Fruit fly (Drosophila melanogaster) whole organism, adult: Measurements from ENCODE around the gene Slbp.
A peak's percentile ranks its signal among the peaks of the same experiment; 100 is the strongest.

Experiments
- CG11617 ChIP-seq: fragments of 200-800 bp; sonication (Bioruptor generic); optimal IDR thresholded peaks from 2 replicates; lab custom pipeline; 2017; ENCODE audit warnings: mild to moderate bottlenecking, missing biosample characterization, missing genetic modification reagents, missing genetic modification characterization
- CG12768 ChIP-seq: fragments of 200-800 bp; sonication (Bioruptor generic); optimal IDR thresholded peaks from 2 replicates; lab custom pipeline; 2017; ENCODE audit warnings: missing biosample characterization, missing genetic modification characterization, mild to moderate bottlenecking, moderate library complexity, missing genetic modification reagents
- CG14711 ChIP-seq: fragments of 200-800 bp; sonication (Bioruptor generic); optimal IDR thresholded peaks from 2 replicates; lab custom pipeline; 2018; ENCODE audit warnings: missing biosample characterization, mild to moderate bottlenecking, missing genetic modification characterization, moderate library complexity
- CG1620 ChIP-seq: fragments of 200-800 bp; sonication (Bioruptor generic); optimal IDR thresholded peaks from 2 replicates; lab custom pipeline; 2016; ENCODE audit warnings: missing biosample characterization, missing genetic modification characterization
- CG33017 ChIP-seq: fragments of 200-800 bp; sonication (Bioruptor generic); optimal IDR thresholded peaks from 2 replicates; lab custom pipeline; 2018; ENCODE audit warnings: missing biosample characterization, mild to moderate bottlenecking, missing genetic modification characterization, moderate library complexity
- CG5204 ChIP-seq: fragments of 200-800 bp; sonication (Bioruptor generic); optimal IDR thresholded peaks from 2 replicates; lab custom pipeline; 2016; ENCODE audit warnings: missing biosample characterization, missing genetic modification characterization
- CG7045 ChIP-seq: fragments of 200-800 bp; sonication (Bioruptor generic); optimal IDR thresholded peaks from 2 replicates; lab custom pipeline; 2017; ENCODE audit warnings: missing biosample characterization, mild to moderate bottlenecking, missing genetic modification characterization
- CG7101 ChIP-seq: fragments of 200-800 bp; sonication (Bioruptor generic); optimal IDR thresholded peaks from 2 replicates; lab custom pipeline; 2018; ENCODE audit warnings: missing biosample characterization, mild to moderate bottlenecking, missing genetic modification characterization, moderate library complexity
- Clk ChIP-seq: fragments of 200-800 bp; sonication (Bioruptor generic); optimal IDR thresholded peaks from 2 replicates; lab custom pipeline; 2017; ENCODE audit warnings: missing biosample characterization, missing genetic modification characterization
- Crg-1 ChIP-seq: fragments of 200-800 bp; sonication (Bioruptor generic); optimal IDR thresholded peaks from 2 replicates; lab custom pipeline; 2016; ENCODE audit warnings: missing biosample characterization, missing genetic modification characterization
- Hr96 ChIP-seq: fragments of 200-800 bp; sonication (Bioruptor generic); optimal IDR thresholded peaks from 2 replicates; lab custom pipeline; 2016; ENCODE audit warnings: missing biosample characterization, missing genetic modification characterization
- Mnt ChIP-seq: fragments of 200-800 bp; sonication (Bioruptor generic); optimal IDR thresholded peaks from 2 replicates; lab custom pipeline; 2016; ENCODE audit warnings: missing biosample characterization, mild to moderate bottlenecking, missing genetic modification characterization
- bab1 ChIP-seq: fragments of 200-800 bp; sonication (Bioruptor generic); optimal IDR thresholded peaks from 3 replicates; lab custom pipeline; 2019; ENCODE audit warnings: missing biosample characterization, mild to moderate bottlenecking, missing genetic modification characterization, moderate library complexity
- cic ChIP-seq: fragments of 200-800 bp; sonication (Bioruptor generic); optimal IDR thresholded peaks from 2 replicates; lab custom pipeline; 2017; ENCODE audit warnings: missing biosample characterization, mild to moderate bottlenecking, missing genetic modification characterization, moderate library complexity
- cnc ChIP-seq, 2 experiments: fragments of >200 bp; optimal IDR thresholded peaks; 2 replicates each; lab custom pipeline; 2017
- kay ChIP-seq: fragments of 200-800 bp; sonication (Bioruptor generic); peaks from one replicate; lab custom pipeline; 2016; ENCODE audit warnings: missing biosample characterization, missing genetic modification characterization, borderline replicate concordance
- ovo ChIP-seq: fragments of 200-800 bp; sonication (Bioruptor generic); optimal IDR thresholded peaks from 2 replicates; lab custom pipeline; 2016; ENCODE audit warnings: missing biosample characterization, missing genetic modification characterization
- pad ChIP-seq: fragments of 200-800 bp; sonication (Bioruptor generic); optimal IDR thresholded peaks from 3 replicates; lab custom pipeline; 2017; ENCODE audit warnings: missing biosample characterization, missing genetic modification characterization, mild to moderate bottlenecking, moderate library complexity, missing genetic modification reagents
- tj ChIP-seq: fragments of 200-800 bp; sonication (Bioruptor generic); optimal IDR thresholded peaks from 3 replicates; lab custom pipeline; 2017; ENCODE audit warnings: missing biosample characterization, mild to moderate bottlenecking, missing genetic modification characterization, moderate library complexity
- toe ChIP-seq: fragments of 200-800 bp; sonication (Bioruptor generic); optimal IDR thresholded peaks from 2 replicates; lab custom pipeline; 2016; ENCODE audit warnings: missing biosample characterization, missing genetic modification characterization

Gene Slbp

dm6 chr3R:29151621-29152092, 1.4 kb downstream of the Slbp start, which contains the start of gene eIF2D:
TSS of gene eIF2D (minus strand) at chr3R:29151794.
- TF ChIP-seq CG7045 (GFP tag; lab: Kevin White, UChicago): peak; percentile 34
- no peak for TF ChIP-seq ovo (GFP tag; lab: Kevin White, UChicago)
- TF ChIP-seq Hr96: peak; percentile 33
- TF ChIP-seq Mnt (GFP tag; lab: Kevin White, UChicago): peak; percentile 62
- no peak for TF ChIP-seq kay
- peak; percentile 21 for TF ChIP-seq pad (GFP tag; lab: Kevin White, UChicago)
- peak; percentile 58 for TF ChIP-seq CG11617
- TF ChIP-seq CG12768 (GFP tag; lab: Kevin White, UChicago): peak; percentile 58
- TF ChIP-seq CG14711 (tag; lab: Kevin White, UChicago): peak; percentile 58
- TF ChIP-seq tj: no peak
- peak; percentile 29 for TF ChIP-seq Crg-1 (GFP tag; lab: Kevin White, UChicago)
- TF ChIP-seq bab1 (GFP tag; lab: Kevin White, UChicago): peak; percentile 77
- TF ChIP-seq CG7101 (tag; lab: Kevin White, UChicago): peak; percentile 58
- peak; percentile 54 for TF ChIP-seq CG33017 (tag; lab: Kevin White, UChicago)

DNA sequence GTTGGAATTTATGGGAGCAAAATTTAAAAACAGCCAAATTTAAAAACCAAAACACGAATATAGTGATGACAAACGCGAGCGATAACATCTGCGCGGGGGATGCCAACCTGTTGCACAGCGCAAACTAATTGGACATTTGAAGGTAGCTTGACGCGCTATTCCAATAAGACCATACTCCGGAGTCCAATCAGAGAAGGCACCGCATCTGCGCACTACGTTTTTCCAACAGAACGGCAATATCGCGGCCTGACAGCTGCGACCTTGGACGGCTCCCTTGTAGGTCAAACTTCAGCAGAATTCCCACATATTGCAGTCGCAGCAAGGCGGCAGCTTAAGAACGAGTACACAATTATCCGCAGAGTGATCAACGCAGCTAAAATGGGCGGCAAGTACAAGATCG, 5.0 kb downstream of the Slbp start, which contains the start of the genes CG11882 and Pglym78:
TSS of gene CG11882 (minus strand) at position 101 of the 400 bp plus-strand sequence.
TSS of gene Pglym78 (plus strand) at position 177 of the 400 bp plus-strand sequence.
- peak; percentile 73 for TF ChIP-seq CG1620 (GFP tag; lab: Kevin White, UChicago)
- peak; percentile 62 for TF ChIP-seq Mnt (GFP tag; lab: Kevin White, UChicago)
- peak; percentile 30 for TF ChIP-seq CG11617
- no peak for TF ChIP-seq kay
- peak; percentile 3 for TF ChIP-seq CG7045 (GFP tag; lab: Kevin White, UChicago)
- peak; percentile 71 for TF ChIP-seq CG12768 (GFP tag; lab: Kevin White, UChicago)
- TF ChIP-seq ovo (GFP tag; lab: Kevin White, UChicago): peak; percentile 24
- TF ChIP-seq Hr96: no peak
- TF ChIP-seq Crg-1 (GFP tag; lab: Kevin White, UChicago): no peak
- TF ChIP-seq Clk (GFP tag; lab: Kevin White, UChicago): no peak
- no peak for TF ChIP-seq CG5204 (GFP tag; lab: Kevin White, UChicago)
- no peak for TF ChIP-seq CG14711 (tag; lab: Kevin White, UChicago)
- TF ChIP-seq pad (GFP tag; lab: Kevin White, UChicago): peak; percentile 61
- peak; percentile 79 for TF ChIP-seq bab1 (GFP tag; lab: Kevin White, UChicago)
- TF ChIP-seq tj: peak; percentile 0
- no peak for TF ChIP-seq cnc (optimal IDR thresholded peaks at IDR 0.05; lab: Kevin White, UChicago)
- TF ChIP-seq cic: peak; percentile 59
- TF ChIP-seq CG33017 (tag; lab: Kevin White, UChicago): peak; percentile 47
- no peak for TF ChIP-seq toe (GFP tag; lab: Kevin White, UChicago)
- TF ChIP-seq CG7101 (tag; lab: Kevin White, UChicago): peak; percentile 66

- TF ChIP-seq bab1 (GFP tag; lab: Kevin White, UChicago) (peak; percentile 27), pad (GFP tag; lab: Kevin White, UChicago) (no peak), CG12768 (GFP tag; lab: Kevin White, UChicago) (no peak), Clk (GFP tag; lab: Kevin White, UChicago) (no peak)
These were observed 6.4 kb downstream of the Slbp start, which contains the start of gene CG14511 for dm6 chr3R:29146710-29147109. TSS of gene CG14511 (minus strand) at chr3R:29146893.

DNA sequence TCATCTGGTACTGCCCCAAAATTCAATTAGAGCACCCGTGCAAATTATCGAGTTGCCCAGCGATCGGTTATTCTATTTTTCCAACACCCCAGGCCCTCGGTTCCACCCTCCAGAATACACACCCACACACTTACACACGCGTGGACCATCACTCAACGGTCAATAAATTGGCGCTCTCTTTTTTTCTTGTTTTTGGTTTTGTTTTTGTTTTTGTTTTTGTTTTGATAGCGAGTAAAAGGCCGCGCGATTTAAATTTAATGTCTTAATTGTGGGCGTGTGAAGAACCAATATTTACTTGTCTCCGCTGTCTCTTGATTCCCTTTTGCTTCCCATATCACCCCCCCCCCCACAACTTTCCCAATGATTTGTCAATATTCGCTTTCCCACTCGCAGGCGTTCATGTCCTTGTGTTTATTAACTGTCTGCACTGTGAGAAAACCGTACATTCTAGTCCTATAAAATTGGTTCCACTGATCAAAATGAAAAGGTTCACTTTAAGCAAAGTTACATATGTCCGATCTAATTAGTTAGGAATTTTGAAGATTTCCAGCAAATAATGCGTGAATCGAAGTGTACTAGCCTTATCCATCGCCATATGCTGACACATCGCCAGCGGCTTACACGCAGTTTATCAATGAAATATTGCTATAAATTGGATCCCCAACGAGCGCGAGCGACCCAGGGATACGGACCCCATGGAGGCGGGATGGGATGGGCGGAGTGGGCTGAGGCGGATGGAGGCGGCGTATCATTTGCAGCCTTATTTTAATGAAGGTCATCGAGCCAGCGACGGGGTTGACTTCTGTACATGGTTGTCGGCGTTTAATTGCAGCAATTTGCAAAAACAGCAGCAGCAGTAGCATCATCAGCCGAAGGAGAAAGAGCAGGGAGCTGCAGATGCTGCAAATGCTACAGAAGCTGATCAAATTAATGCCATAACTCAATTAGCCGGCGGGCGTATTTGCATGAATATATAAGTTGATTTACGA, 13.0 kb downstream of the Slbp start:
- TF ChIP-seq CG7101 (tag; lab: Kevin White, UChicago) (no peak), CG5204 (GFP tag; lab: Kevin White, UChicago) (no peak), Crg-1 (GFP tag; lab: Kevin White, UChicago) (no peak), bab1 (GFP tag; lab: Kevin White, UChicago) (no peak), CG14711 (tag; lab: Kevin White, UChicago) (no peak), CG7045 (GFP tag; lab: Kevin White, UChicago) (no peak), CG1620 (GFP tag; lab: Kevin White, UChicago) (no peak), toe (GFP tag; lab: Kevin White, UChicago) (no peak), Mnt (GFP tag; lab: Kevin White, UChicago) (no peak), CG12768 (GFP tag; lab: Kevin White, UChicago) (no peak)

dm6 chr3R:29138961-29139527, 14.0 kb downstream of the Slbp start:
- TF ChIP-seq pad (GFP tag; lab: Kevin White, UChicago) (peak; percentile 68), Crg-1 (GFP tag; lab: Kevin White, UChicago) (no peak), ovo (GFP tag; lab: Kevin White, UChicago) (peak; percentile 96), CG12768 (GFP tag; lab: Kevin White, UChicago) (peak; percentile 45), bab1 (GFP tag; lab: Kevin White, UChicago) (peak; percentile 29), CG33017 (tag; lab: Kevin White, UChicago) (no peak), CG7045 (GFP tag; lab: Kevin White, UChicago) (no peak), CG7101 (tag; lab: Kevin White, UChicago) (no peak)
